Worm (Caenorhabditis elegans) whole organism, late embryonic: ENCODE data around the gene T11F8.1.
A peak's percentile ranks its signal among the peaks of the same experiment; 100 is the strongest.

Experiments
- K09A11.1 ChIP-seq: sonication (generic microtip); optimal IDR thresholded peaks from 2 replicates; lab custom pipeline; 2017; ENCODE audit warnings: antibody characterized with exemption, mild to moderate bottlenecking, missing genetic modification characterization, missing compliant biosample characterization; ENCODE audit not compliant: insufficient read depth
- Y22D7AL.16 ChIP-seq: sonication (generic microtip); optimal IDR thresholded peaks from 2 replicates; lab custom pipeline; 2016; ENCODE audit warnings: missing genetic modification characterization, missing compliant biosample characterization
- ama-1 ChIP-seq: fragments of 150-350 bp; optimal IDR thresholded peaks from 2 replicates; lab custom pipeline; 2014
- ceh-14 ChIP-seq: sonication (generic microtip); optimal IDR thresholded peaks from 2 replicates; lab custom pipeline; 2016; ENCODE audit warnings: missing genotype, missing genetic modification characterization, missing compliant biosample characterization
- ceh-18 ChIP-seq: sonication (generic microtip); optimal IDR thresholded peaks from 2 replicates; lab custom pipeline; 2016; ENCODE audit warnings: missing genetic modification characterization, missing compliant biosample characterization
- ceh-19 ChIP-seq: fragments of 200-800 bp; sonication (Bioruptor generic); optimal IDR thresholded peaks from 2 replicates; lab custom pipeline; 2018; ENCODE audit warnings: mild to moderate bottlenecking, missing genetic modification characterization, missing compliant biosample characterization
- ceh-22 ChIP-seq: sonication (generic microtip); optimal IDR thresholded peaks from 2 replicates; lab custom pipeline; 2017; ENCODE audit warnings: missing biosample characterization, missing genetic modification characterization
- ceh-31 ChIP-seq: sonication (generic microtip); optimal IDR thresholded peaks from 2 replicates; lab custom pipeline; 2016; ENCODE audit warnings: missing genetic modification characterization, missing compliant biosample characterization
- ceh-9 ChIP-seq: sonication (generic microtip); optimal IDR thresholded peaks from 2 replicates; lab custom pipeline; 2016; ENCODE audit warnings: mild to moderate bottlenecking, missing genetic modification characterization, inconsistent platforms, missing compliant biosample characterization
- dmd-4 ChIP-seq: sonication (generic microtip); optimal IDR thresholded peaks from 2 replicates; lab custom pipeline; 2016; ENCODE audit warnings: borderline replicate concordance, missing genetic modification characterization, missing compliant biosample characterization
- elt-2 ChIP-seq: sonication (generic microtip); optimal IDR thresholded peaks from 2 replicates; lab custom pipeline; 2016; ENCODE audit warnings: missing genetic modification reagents, missing genetic modification characterization, missing compliant biosample characterization
- elt-4 ChIP-seq: sonication (generic microtip); optimal IDR thresholded peaks from 2 replicates; lab custom pipeline; 2016; ENCODE audit warnings: missing genetic modification characterization, missing compliant biosample characterization
- ets-4 ChIP-seq: sonication (generic microtip); optimal IDR thresholded peaks from 2 replicates; lab custom pipeline; 2016; ENCODE audit warnings: missing genetic modification characterization, missing compliant biosample characterization
- fax-1 ChIP-seq: sonication (generic microtip); optimal IDR thresholded peaks from 2 replicates; lab custom pipeline; 2016; ENCODE audit warnings: missing genotype, missing genetic modification characterization, missing compliant biosample characterization
- gmeb-2 ChIP-seq: sonication (generic microtip); optimal IDR thresholded peaks from 2 replicates; lab custom pipeline; 2016; ENCODE audit warnings: missing genetic modification characterization, inconsistent platforms, missing compliant biosample characterization
- hlh-13 ChIP-seq: fragments of 200-800 bp; sonication (Bioruptor generic); optimal IDR thresholded peaks from 2 replicates; lab custom pipeline; 2018; ENCODE audit warnings: mild to moderate bottlenecking, missing genetic modification characterization, missing compliant biosample characterization
- lim-6 ChIP-seq: sonication (generic microtip); optimal IDR thresholded peaks from 2 replicates; lab custom pipeline; 2016; ENCODE audit warnings: missing genetic modification characterization, missing compliant biosample characterization
- mec-3 ChIP-seq: sonication (generic microtip); optimal IDR thresholded peaks from 2 replicates; lab custom pipeline; 2016; ENCODE audit warnings: borderline replicate concordance, missing genetic modification characterization, missing compliant biosample characterization
- nfya-1 ChIP-seq: sonication (generic microtip); optimal IDR thresholded peaks from 2 replicates; lab custom pipeline; 2017; ENCODE audit warnings: missing genetic modification characterization, mild to moderate bottlenecking, missing compliant biosample characterization, antibody characterized with exemption, moderate library complexity
- nhr-11 ChIP-seq: fragments of 150-350 bp; optimal IDR thresholded peaks from 2 replicates; lab custom pipeline; 2014; ENCODE audit warnings: missing biosample characterization, missing genetic modification characterization
- odd-2 ChIP-seq: sonication (generic microtip); optimal IDR thresholded peaks from 2 replicates; lab custom pipeline; 2017; ENCODE audit warnings: antibody characterized with exemption, mild to moderate bottlenecking, missing genetic modification characterization, missing compliant biosample characterization
- pat-9 ChIP-seq: fragments of 200-800 bp; sonication (Bioruptor generic); optimal IDR thresholded peaks from 2 replicates; lab custom pipeline; 2018; ENCODE audit warnings: mild to moderate bottlenecking, missing genetic modification characterization, moderate library complexity, missing compliant biosample characterization
- pha-4 ChIP-seq: fragments of 150-350 bp; optimal IDR thresholded peaks from 2 replicates; lab custom pipeline; 2018; ENCODE audit warnings: missing biosample characterization, missing genetic modification reagents, missing genetic modification characterization
- pros-1 ChIP-seq: fragments of 150-350 bp; optimal IDR thresholded peaks from 2 replicates; lab custom pipeline; 2014; ENCODE audit warnings: missing biosample characterization, missing genetic modification reagents, missing genetic modification characterization
- rnt-1 ChIP-seq: sonication (generic microtip); optimal IDR thresholded peaks from 2 replicates; lab custom pipeline; 2016; ENCODE audit warnings: missing genetic modification characterization, missing compliant biosample characterization
- sox-4 ChIP-seq: sonication (generic microtip); optimal IDR thresholded peaks from 2 replicates; lab custom pipeline; 2017; ENCODE audit warnings: mild to moderate bottlenecking, missing genetic modification characterization, inconsistent platforms, missing compliant biosample characterization
- tbx-2 ChIP-seq: sonication (generic microtip); optimal IDR thresholded peaks from 2 replicates; lab custom pipeline; 2016; ENCODE audit warnings: missing genetic modification characterization, missing compliant biosample characterization
- unc-42 ChIP-seq: sonication (generic microtip); optimal IDR thresholded peaks from 2 replicates; lab custom pipeline; 2016; ENCODE audit warnings: missing genotype, missing genetic modification characterization, missing compliant biosample characterization
- unc-55 ChIP-seq: sonication (generic microtip); optimal IDR thresholded peaks from 2 replicates; lab custom pipeline; 2017; ENCODE audit warnings: missing biosample characterization, missing genetic modification reagents, missing genetic modification characterization
- zip-5 ChIP-seq: sonication (generic microtip); optimal IDR thresholded peaks from 2 replicates; lab custom pipeline; 2016; ENCODE audit warnings: missing genetic modification characterization, missing compliant biosample characterization

Gene T11F8.1

ce11 chrIV:5501414-5501813 lies 22.0 kb downstream of the T11F8.1 start:
- no peak for TF ChIP-seq odd-2
- peak; percentile 58 for TF ChIP-seq unc-42 (tag; lab: Kevin White, UChicago)

ce11 chrIV:5502610-5503009 lies 23.2 kb downstream of the T11F8.1 start:
- TF ChIP-seq sox-4 (no peak), nfya-1 (tag; lab: Kevin White, UChicago) (peak; percentile 1), ceh-31 (tag; lab: Kevin White, UChicago) (no peak), pha-4 (tag; lab: Kevin White, UChicago) (no peak), pat-9 (tag; lab: Kevin White, UChicago) (no peak), ets-4 (tag; lab: Kevin White, UChicago) (no peak), gmeb-2 (tag; lab: Kevin White, UChicago) (no peak), ceh-18 (tag; lab: Kevin White, UChicago) (no peak), unc-42 (tag; lab: Kevin White, UChicago) (peak; percentile 33), zip-5 (no peak), nhr-11 (tag; lab: Kevin White, UChicago) (no peak), odd-2 (no peak), pros-1 (tag; lab: Kevin White, UChicago) (no peak)

- TF ChIP-seq ceh-9 (no peak), unc-55 (GFP tag; lab: Kevin White, UChicago) (peak; percentile 25), elt-2 (tag; lab: Kevin White, UChicago) (peak; percentile 55)
These were observed 27.3 kb downstream of the T11F8.1 start for ce11 chrIV:5506642-5507041.

ce11 chrIV:5507754-5508153 lies 28.4 kb downstream of the T11F8.1 start:
- TF ChIP-seq tbx-2 = peak; percentile 18
- no peak for TF ChIP-seq pha-4 (tag; lab: Kevin White, UChicago)
- no peak for TF ChIP-seq unc-42 (tag; lab: Kevin White, UChicago)
- no peak for TF ChIP-seq fax-1 (tag; lab: Kevin White, UChicago)
- no peak for TF ChIP-seq ceh-19 (GFP tag; lab: Kevin White, UChicago)
- peak; percentile 68 for TF ChIP-seq unc-55 (GFP tag; lab: Kevin White, UChicago)
- TF ChIP-seq rnt-1 = peak; percentile 25
- TF ChIP-seq K09A11.1 (tag; lab: Kevin White, UChicago) = no peak
- TF ChIP-seq ceh-22 (tag; lab: Kevin White, UChicago) = no peak
- no peak for TF ChIP-seq elt-4 (tag; lab: Kevin White, UChicago)
- TF ChIP-seq mec-3 (tag; lab: Kevin White, UChicago) = no peak
- no peak for TF ChIP-seq ama-1 (lab: Kevin White, UChicago)
- TF ChIP-seq dmd-4 (tag; lab: Kevin White, UChicago) = no peak
- no peak for TF ChIP-seq pros-1 (tag; lab: Kevin White, UChicago)

ce11 chrIV:5514789-5515188 lies 35.4 kb downstream of the T11F8.1 start:
- TF ChIP-seq elt-4 (tag; lab: Kevin White, UChicago) (no peak), hlh-13 (GFP tag; lab: Kevin White, UChicago) (no peak), Y22D7AL.16 (tag; lab: Kevin White, UChicago) (no peak)

- no peak for TF ChIP-seq ceh-14
- no peak for TF ChIP-seq lim-6 (tag; lab: Kevin White, UChicago)
- no peak for TF ChIP-seq ama-1 (lab: Kevin White, UChicago)
- no peak for TF ChIP-seq tbx-2
These were observed 39.7 kb downstream of the T11F8.1 start for ce11 chrIV:5519044-5519443.
